Fruit fly (Drosophila melanogaster): ENCODE results near the gene CG15478.

Gene CG15478

DNA sequence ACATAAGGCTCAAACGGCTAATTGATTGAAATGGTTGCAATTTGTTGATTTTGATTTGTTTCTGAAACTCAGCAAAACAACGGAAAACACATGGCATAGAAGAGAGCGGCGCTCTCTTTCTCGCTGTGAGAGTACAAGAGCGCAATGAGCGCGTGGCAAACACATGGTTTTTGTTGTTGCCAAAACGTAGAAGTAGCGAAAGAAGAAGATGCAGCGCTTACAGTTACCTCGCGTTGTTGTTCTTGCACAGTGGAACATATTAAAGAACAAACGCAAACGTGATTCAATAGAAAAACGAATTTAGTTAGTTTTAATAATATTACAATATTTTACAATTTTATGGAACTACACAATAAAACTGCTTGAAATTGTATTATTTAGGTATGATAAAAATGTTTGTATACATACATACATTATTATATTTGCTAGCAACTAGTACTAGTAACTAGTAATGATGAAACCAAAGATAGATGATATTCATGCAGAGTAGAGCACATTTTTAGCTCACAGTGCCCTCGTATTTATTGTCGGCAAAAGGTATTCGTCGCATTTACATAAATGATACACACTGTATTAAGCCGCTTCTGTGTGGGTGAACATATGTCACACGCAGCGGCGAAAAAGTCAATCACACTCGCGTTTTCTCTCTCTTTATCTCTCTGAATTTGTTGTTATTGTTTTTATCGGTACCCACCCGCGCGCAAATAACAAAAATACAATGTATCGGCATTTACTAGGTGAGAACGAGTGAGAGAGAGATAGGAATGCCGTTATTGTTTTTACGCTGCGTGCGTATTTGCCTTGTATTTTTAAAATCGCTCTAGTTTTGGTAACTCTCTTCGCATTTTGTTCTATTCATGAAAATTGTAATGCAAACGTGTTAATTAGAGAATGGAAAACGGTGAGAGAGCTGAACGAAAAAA lies 12.3 kb downstream of the CG15478 start (continued):
- TF ChIP-seq pfk (GFP tag; optimal IDR thresholded peaks at IDR 0.05) (no peak), amos (GFP tag; IDR thresholded peaks at IDR 0.05; ENCODE audit: partially characterized antibody) (no peak), emc (GFP tag; optimal IDR thresholded peaks at IDR 0.05) (peak; percentile 49), CG6689 (GFP tag; IDR thresholded peaks at IDR 0.05) (peak; percentile 91), tio (GFP tag; optimal IDR thresholded peaks at IDR 0.05) (peak; percentile 95), ATbp (GFP tag; optimal IDR thresholded peaks at IDR 0.05) (peak; percentile 92), ase (GFP tag; IDR thresholded peaks at IDR 0.05) (peak; percentile 53; the same call in 2 of the 3 replicates), btn (GFP tag; optimal IDR thresholded peaks at IDR 0.05) (peak; percentile 18), CG7271 (tag; optimal IDR thresholded peaks at IDR 0.05) (peak; percentile 49), nerfin-1 (tag; optimal IDR thresholded peaks at IDR 0.05) (peak; percentile 93), h (optimal IDR thresholded peaks at IDR 0.05) (no peak), CG2202 (tag; optimal IDR thresholded peaks at IDR 0.05) (peak; percentile 83), hbn (GFP tag; IDR thresholded peaks at IDR 0.05; ENCODE audit: partially characterized antibody) (no peak), CG3838 (GFP tag; optimal IDR thresholded peaks at IDR 0.05) (peak; percentile 58), CG15601 (tag; optimal IDR thresholded peaks at IDR 0.05) (peak; percentile 92), CG14050 (GFP tag; IDR thresholded peaks at IDR 0.05) (peak; percentile 76), prd (optimal IDR thresholded peaks at IDR 0.05) (no peak), prd (GFP tag; IDR thresholded peaks at IDR 0.05) (peak; percentile 87; the same call in 2 of the 3 replicates), chinmo (GFP tag; IDR thresholded peaks at IDR 0.05; ENCODE audit: partially characterized antibody) (peak; percentile 69; the same call in 2 of the 4 replicates), CG9817 (tag; optimal IDR thresholded peaks at IDR 0.05) (peak; percentile 88), CG16779 (GFP tag; IDR thresholded peaks at IDR 0.05) (no peak), Dll (GFP tag; IDR thresholded peaks at IDR 0.05; ENCODE audit: partially characterized antibody) (no peak), CG8089 (GFP tag; optimal IDR thresholded peaks at IDR 0.05) (peak; percentile 69), caup (GFP tag; optimal IDR thresholded peaks at IDR 0.05; ENCODE audit: severe bottlenecking) (peak; percentile 94), Poxn (GFP tag; IDR thresholded peaks at IDR 0.05) (peak; percentile 59; the same call in 1 of the 2 replicates), CG6791 (GFP tag; IDR thresholded peaks at IDR 0.05; ENCODE audit: partially characterized antibody) (no peak), CG12391 (tag; optimal IDR thresholded peaks at IDR 0.05) (peak; percentile 96), ftz-f1 (GFP tag; optimal IDR thresholded peaks at IDR 0.05) (no peak), dmrt99B (tag; optimal IDR thresholded peaks at IDR 0.05) (peak; percentile 97), CG17385 (GFP tag; optimal IDR thresholded peaks at IDR 0.05) (peak; percentile 93), Pdp1 (GFP tag; optimal IDR thresholded peaks at IDR 0.05) (peak; percentile 81 to 89), CG12299 (tag; optimal IDR thresholded peaks at IDR 0.05) (peak; percentile 86), grau (tag; optimal IDR thresholded peaks at IDR 0.05) (peak; percentile 98), Spps (tag; optimal IDR thresholded peaks at IDR 0.05) (peak; percentile 87), CG15514 (GFP tag; optimal IDR thresholded peaks at IDR 0.05) (peak; percentile 82), Usf (GFP tag; optimal IDR thresholded peaks at IDR 0.05) (peak; percentile 92), abd-A (tag; optimal IDR thresholded peaks at IDR 0.05) (peak; percentile 26), CG32772 (GFP tag; IDR thresholded peaks at IDR 0.05) (peak; percentile 76), Ptx1 (GFP tag; IDR thresholded peaks at IDR 0.05) (peak; percentile 89), GATAe (GFP tag; conservative IDR thresholded peaks at IDR 0.05) (peak; percentile 53; the same call in 1 of the 2 replicates), Stat92E (GFP tag; optimal IDR thresholded peaks at IDR 0.05) (peak in 1 of 3 experiments; percentile 71), trem (tag; optimal IDR thresholded peaks at IDR 0.05) (peak; percentile 89), CG17359 (tag; optimal IDR thresholded peaks at IDR 0.05) (peak; percentile 92), CG11723 (GFP tag; optimal IDR thresholded peaks at IDR 0.05) (peak; percentile 90), NfI (GFP tag; optimal IDR thresholded peaks at IDR 0.05) (peak; percentile 94), bcd (GFP tag; optimal IDR thresholded peaks at IDR 0.05) (peak; percentile 95), gcm (GFP tag; optimal IDR thresholded peaks at IDR 0.05) (peak; percentile 94)

Data from whole organism, embryonic.